Fruit fly (Drosophila melanogaster): ENCODE measurements around the gene CG5758.

CG5758 gene

dm6 chr2L:18092156-18092555, 27.6 kb upstream of the CG5758 start, which contains the start of gene CG15153:
TSS of gene CG15153 (minus strand) at chr2L:18092256.
- TF ChIP-seq Hr38 (GFP tag; optimal IDR thresholded peaks at IDR 0.05) = no peak
- no peak for TF ChIP-seq spab (GFP tag; optimal IDR thresholded peaks at IDR 0.05)
- no peak for TF ChIP-seq ss (GFP tag; optimal IDR thresholded peaks at IDR 0.05)
- no peak for TF ChIP-seq Sox15 (GFP tag; optimal IDR thresholded peaks at IDR 0.05)
- no peak for TF ChIP-seq CG4318 (GFP tag; optimal IDR thresholded peaks at IDR 0.05)
- TF ChIP-seq Hr39 (GFP tag; optimal IDR thresholded peaks at IDR 0.05) = no peak
- TF ChIP-seq Sox102F (GFP tag; optimal IDR thresholded peaks at IDR 0.05) = no peak
- TF ChIP-seq CG3919 (GFP tag; optimal IDR thresholded peaks at IDR 0.05) = no peak
- no peak for TF ChIP-seq lz (GFP tag; optimal IDR thresholded peaks at IDR 0.05)
- TF ChIP-seq Met (GFP tag; optimal IDR thresholded peaks at IDR 0.05) = no peak
- no peak for TF ChIP-seq CG6808 (GFP tag; optimal IDR thresholded peaks at IDR 0.05)
- no peak for TF ChIP-seq CG8119 (GFP tag; IDR thresholded peaks at IDR 0.05)
- TF ChIP-seq Gug (GFP tag; IDR thresholded peaks at IDR 0.05) = no peak
- TF ChIP-seq CG11762 (GFP tag; optimal IDR thresholded peaks at IDR 0.05; ENCODE audit: insufficient read depth) = no peak
- no peak for TF ChIP-seq salr (GFP tag; optimal IDR thresholded peaks at IDR 0.05)
- no peak for TF ChIP-seq achi (GFP tag; optimal IDR thresholded peaks at IDR 0.05)
- TF ChIP-seq Ets96B (tag; optimal IDR thresholded peaks at IDR 0.05) = no peak
- TF ChIP-seq net (GFP tag; optimal IDR thresholded peaks at IDR 0.05) = no peak
- TF ChIP-seq Hr4 (GFP tag; optimal IDR thresholded peaks at IDR 0.05) = no peak

- TF ChIP-seq Ets96B (tag; optimal IDR thresholded peaks at IDR 0.05) = no peak
- TF ChIP-seq CG6808 (GFP tag; optimal IDR thresholded peaks at IDR 0.05) = no peak
- TF ChIP-seq CG10631 (GFP tag; optimal IDR thresholded peaks at IDR 0.05) = no peak
- no peak for TF ChIP-seq CG6276 (GFP tag; optimal IDR thresholded peaks at IDR 0.05)
- no peak for TF ChIP-seq svp (GFP tag)
- TF ChIP-seq Eip75B (GFP tag; optimal IDR thresholded peaks at IDR 0.05) = no peak
- TF ChIP-seq fd59A (GFP tag; optimal IDR thresholded peaks at IDR 0.05) = no peak
- TF ChIP-seq CG6163 (GFP tag; IDR thresholded peaks at IDR 0.05) = no peak
- no peak for TF ChIP-seq CG32006 (GFP tag; optimal IDR thresholded peaks at IDR 0.05)
- no peak for TF ChIP-seq net (GFP tag; optimal IDR thresholded peaks at IDR 0.05)
- TF ChIP-seq CG10669 (GFP tag; optimal IDR thresholded peaks at IDR 0.05) = no peak
- TF ChIP-seq Sox102F (GFP tag; optimal IDR thresholded peaks at IDR 0.05) = no peak
- no peak for TF ChIP-seq Smox (GFP tag; optimal IDR thresholded peaks at IDR 0.05)
- no peak for TF ChIP-seq dac (GFP tag; optimal IDR thresholded peaks at IDR 0.05)
- TF ChIP-seq salr (GFP tag; optimal IDR thresholded peaks at IDR 0.05) = no peak
- TF ChIP-seq CG6792 (GFP tag; optimal IDR thresholded peaks at IDR 0.05) = no peak
These were observed 23.5 kb upstream of the CG5758 start, which contains the start of gene Slc25A46b for dm6 chr2L:18096268-18096667. TSS of gene Slc25A46b (plus strand) at chr2L:18096568.

dm6 chr2L:18112435-18112834, 7.4 kb upstream of the CG5758 start:
- TF ChIP-seq Blimp-1 (GFP tag; optimal IDR thresholded peaks at IDR 0.05) (no peak), spab (GFP tag; optimal IDR thresholded peaks at IDR 0.05) (no peak), Ets96B (tag; optimal IDR thresholded peaks at IDR 0.05) (no peak), net (GFP tag; optimal IDR thresholded peaks at IDR 0.05) (no peak), topi (GFP tag; optimal IDR thresholded peaks at IDR 0.05) (no peak), achi (GFP tag; optimal IDR thresholded peaks at IDR 0.05) (no peak), CG6163 (GFP tag; IDR thresholded peaks at IDR 0.05) (no peak), Ets21C (GFP tag; optimal IDR thresholded peaks at IDR 0.05) (no peak), acj6 (GFP tag; optimal IDR thresholded peaks at IDR 0.05) (no peak)

- TF ChIP-seq CG34406 (GFP tag; optimal IDR thresholded peaks at IDR 0.05) (no peak), Sox14 (GFP tag; optimal IDR thresholded peaks at IDR 0.05) (no peak), Sox15 (GFP tag; optimal IDR thresholded peaks at IDR 0.05) (no peak), CG11762 (GFP tag; optimal IDR thresholded peaks at IDR 0.05; ENCODE audit: insufficient read depth) (no peak), CG16779 (tag; optimal IDR thresholded peaks at IDR 0.05) (no peak), esn (GFP tag; optimal IDR thresholded peaks at IDR 0.05) (no peak), CG9139 (GFP tag; optimal IDR thresholded peaks at IDR 0.05) (no peak), spab (GFP tag; optimal IDR thresholded peaks at IDR 0.05) (no peak), CG32006 (GFP tag; optimal IDR thresholded peaks at IDR 0.05) (no peak), CG15336 (GFP tag; IDR thresholded peaks at IDR 0.05) (no peak), fd85E (GFP tag; optimal IDR thresholded peaks at IDR 0.05) (no peak), Sox102F (GFP tag; optimal IDR thresholded peaks at IDR 0.05) (no peak), Eip78C (GFP tag) (no peak), Smox (GFP tag; optimal IDR thresholded peaks at IDR 0.05) (no peak), Eip93F (GFP tag; optimal IDR thresholded peaks at IDR 0.05) (no peak), Hr38 (GFP tag; optimal IDR thresholded peaks at IDR 0.05) (no peak), CG4318 (GFP tag; optimal IDR thresholded peaks at IDR 0.05) (no peak)
These were observed 6.7 kb upstream of the CG5758 start, which contains the start of gene CG44476 for dm6 chr2L:18113079-18113478. TSS of gene CG44476 (minus strand) at chr2L:18113179.

Measured in whole organism, prepupa.